Fruit fly (Drosophila melanogaster): ENCODE data around the gene Paip2.
A peak's percentile ranks its signal among the peaks of the same experiment; 100 is the strongest.

DNA sequence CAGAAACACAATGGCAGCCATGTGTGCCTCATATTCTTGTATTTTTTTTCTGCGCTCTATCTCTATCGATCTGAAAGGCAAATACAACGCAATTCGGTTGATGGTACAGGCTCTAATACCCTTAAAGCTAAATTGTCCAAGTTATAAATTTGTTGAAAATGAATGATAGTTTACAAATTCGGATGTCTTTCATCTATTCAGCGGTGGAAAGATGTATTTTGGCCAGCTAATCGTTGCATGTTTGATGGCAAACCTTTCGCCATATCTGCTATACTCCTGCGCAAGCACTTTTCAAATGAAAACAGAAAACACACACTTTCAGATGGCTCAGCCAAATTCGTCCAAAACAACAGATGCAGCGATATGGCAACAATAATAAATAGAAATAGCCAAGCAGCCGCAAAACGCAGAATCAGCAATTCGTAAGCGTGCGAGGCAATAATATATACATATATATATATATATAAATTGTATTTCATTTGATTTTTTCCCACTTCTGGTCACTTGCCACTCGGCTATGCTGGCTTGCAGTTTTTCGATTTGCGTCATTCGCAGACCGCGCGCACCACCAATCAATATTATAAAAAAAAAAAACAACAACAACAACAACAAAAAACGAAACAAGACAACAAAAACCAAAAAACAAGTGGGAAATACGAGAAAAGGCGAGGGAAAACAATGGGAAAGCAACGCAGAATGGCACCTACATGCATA lies 33.7 kb downstream of the Paip2 start:
- no peak for TF ChIP-seq Mnt (GFP tag; optimal IDR thresholded peaks at IDR 0.05)
- TF ChIP-seq CG7101 (tag; optimal IDR thresholded peaks at IDR 0.05): no peak
- TF ChIP-seq Clk (GFP tag; optimal IDR thresholded peaks at IDR 0.05): no peak
- TF ChIP-seq CG14711 (tag; optimal IDR thresholded peaks at IDR 0.05): peak; percentile 23
- TF ChIP-seq CG11617 (GFP tag; optimal IDR thresholded peaks at IDR 0.05): no peak
- TF ChIP-seq Crg-1 (GFP tag; optimal IDR thresholded peaks at IDR 0.05): no peak
- no peak for TF ChIP-seq pad (GFP tag; optimal IDR thresholded peaks at IDR 0.05)
- TF ChIP-seq bab1 (GFP tag; optimal IDR thresholded peaks at IDR 0.05): no peak
- TF ChIP-seq CG12768 (GFP tag; optimal IDR thresholded peaks at IDR 0.05): no peak
- TF ChIP-seq kay (GFP tag; ENCODE audit: borderline replicate concordance): peak; percentile 89
- no peak for TF ChIP-seq CG7045 (GFP tag; optimal IDR thresholded peaks at IDR 0.05)
- TF ChIP-seq tj (GFP tag; optimal IDR thresholded peaks at IDR 0.05): peak; percentile 96
- no peak for TF ChIP-seq CG1620 (GFP tag; optimal IDR thresholded peaks at IDR 0.05)

Measured in whole organism, adult.